Fruit fly (Drosophila melanogaster) whole organism, adult: ENCODE measurements around the gene CG14506.

Experiments used
- CG11617 ChIP-seq: fragments of 200-800 bp; sonication (Bioruptor generic); optimal IDR thresholded peaks from 2 replicates; lab custom pipeline; 2017; ENCODE audit warnings: mild to moderate bottlenecking, missing biosample characterization, missing genetic modification reagents, missing genetic modification characterization
- CG12768 ChIP-seq: fragments of 200-800 bp; sonication (Bioruptor generic); optimal IDR thresholded peaks from 2 replicates; lab custom pipeline; 2017; ENCODE audit warnings: missing biosample characterization, missing genetic modification characterization, mild to moderate bottlenecking, moderate library complexity, missing genetic modification reagents
- CG14711 ChIP-seq: fragments of 200-800 bp; sonication (Bioruptor generic); optimal IDR thresholded peaks from 2 replicates; lab custom pipeline; 2018; ENCODE audit warnings: missing biosample characterization, mild to moderate bottlenecking, missing genetic modification characterization, moderate library complexity
- CG1620 ChIP-seq: fragments of 200-800 bp; sonication (Bioruptor generic); optimal IDR thresholded peaks from 2 replicates; lab custom pipeline; 2016; ENCODE audit warnings: missing biosample characterization, missing genetic modification characterization
- CG33017 ChIP-seq: fragments of 200-800 bp; sonication (Bioruptor generic); optimal IDR thresholded peaks from 2 replicates; lab custom pipeline; 2018; ENCODE audit warnings: missing biosample characterization, mild to moderate bottlenecking, missing genetic modification characterization, moderate library complexity
- CG5204 ChIP-seq: fragments of 200-800 bp; sonication (Bioruptor generic); optimal IDR thresholded peaks from 2 replicates; lab custom pipeline; 2016; ENCODE audit warnings: missing biosample characterization, missing genetic modification characterization
- CG7045 ChIP-seq: fragments of 200-800 bp; sonication (Bioruptor generic); optimal IDR thresholded peaks from 2 replicates; lab custom pipeline; 2017; ENCODE audit warnings: missing biosample characterization, mild to moderate bottlenecking, missing genetic modification characterization
- CG7101 ChIP-seq: fragments of 200-800 bp; sonication (Bioruptor generic); optimal IDR thresholded peaks from 2 replicates; lab custom pipeline; 2018; ENCODE audit warnings: missing biosample characterization, mild to moderate bottlenecking, missing genetic modification characterization, moderate library complexity
- Clk ChIP-seq: fragments of 200-800 bp; sonication (Bioruptor generic); optimal IDR thresholded peaks from 2 replicates; lab custom pipeline; 2017; ENCODE audit warnings: missing biosample characterization, missing genetic modification characterization
- Crg-1 ChIP-seq: fragments of 200-800 bp; sonication (Bioruptor generic); optimal IDR thresholded peaks from 2 replicates; lab custom pipeline; 2016; ENCODE audit warnings: missing biosample characterization, missing genetic modification characterization
- Hr96 ChIP-seq: fragments of 200-800 bp; sonication (Bioruptor generic); optimal IDR thresholded peaks from 2 replicates; lab custom pipeline; 2016; ENCODE audit warnings: missing biosample characterization, missing genetic modification characterization
- Mnt ChIP-seq: fragments of 200-800 bp; sonication (Bioruptor generic); optimal IDR thresholded peaks from 2 replicates; lab custom pipeline; 2016; ENCODE audit warnings: missing biosample characterization, mild to moderate bottlenecking, missing genetic modification characterization
- bab1 ChIP-seq: fragments of 200-800 bp; sonication (Bioruptor generic); optimal IDR thresholded peaks from 3 replicates; lab custom pipeline; 2019; ENCODE audit warnings: missing biosample characterization, mild to moderate bottlenecking, missing genetic modification characterization, moderate library complexity
- cic ChIP-seq: fragments of 200-800 bp; sonication (Bioruptor generic); optimal IDR thresholded peaks from 2 replicates; lab custom pipeline; 2017; ENCODE audit warnings: missing biosample characterization, mild to moderate bottlenecking, missing genetic modification characterization, moderate library complexity
- cnc ChIP-seq, 2 experiments: fragments of >200 bp; optimal IDR thresholded peaks; 2 replicates each; lab custom pipeline; 2017
- kay ChIP-seq: fragments of 200-800 bp; sonication (Bioruptor generic); peaks from one replicate; lab custom pipeline; 2016; ENCODE audit warnings: missing biosample characterization, missing genetic modification characterization, borderline replicate concordance
- ovo ChIP-seq: fragments of 200-800 bp; sonication (Bioruptor generic); optimal IDR thresholded peaks from 2 replicates; lab custom pipeline; 2016; ENCODE audit warnings: missing biosample characterization, missing genetic modification characterization
- pad ChIP-seq: fragments of 200-800 bp; sonication (Bioruptor generic); optimal IDR thresholded peaks from 3 replicates; lab custom pipeline; 2017; ENCODE audit warnings: missing biosample characterization, missing genetic modification characterization, mild to moderate bottlenecking, moderate library complexity, missing genetic modification reagents
- tj ChIP-seq: fragments of 200-800 bp; sonication (Bioruptor generic); optimal IDR thresholded peaks from 3 replicates; lab custom pipeline; 2017; ENCODE audit warnings: missing biosample characterization, mild to moderate bottlenecking, missing genetic modification characterization, moderate library complexity
- toe ChIP-seq: fragments of 200-800 bp; sonication (Bioruptor generic); optimal IDR thresholded peaks from 2 replicates; lab custom pipeline; 2016; ENCODE audit warnings: missing biosample characterization, missing genetic modification characterization

CG14506 gene

DNA sequence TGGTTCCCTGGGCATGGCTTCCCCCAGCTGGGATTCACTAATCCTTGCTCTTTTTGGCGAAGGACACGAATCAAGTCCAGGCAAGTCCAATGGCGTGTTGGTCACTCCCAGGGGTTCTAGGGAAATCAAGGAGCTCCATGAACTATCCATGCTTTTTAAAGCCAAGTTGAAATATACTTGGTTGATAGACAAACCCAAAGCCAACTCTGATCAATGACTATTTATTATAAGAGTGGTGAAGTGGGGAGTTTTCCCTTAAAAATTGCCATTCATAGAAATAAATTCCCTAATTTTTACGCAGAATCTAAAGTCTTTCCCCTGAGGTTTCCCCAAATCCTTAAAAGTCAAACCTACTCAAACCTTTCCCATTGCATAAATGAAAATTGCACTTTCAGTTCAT, at the start of gene CG14506:
CG14506 (minus strand) TSS at position 101 of the 400 bp plus-strand sequence.
- no peak for TF ChIP-seq CG33017 (tag; lab: Kevin White, UChicago)
- no peak for TF ChIP-seq CG14711 (tag; lab: Kevin White, UChicago)
- TF ChIP-seq ovo (GFP tag; lab: Kevin White, UChicago): no peak
- TF ChIP-seq CG5204 (GFP tag; lab: Kevin White, UChicago): no peak
- TF ChIP-seq CG11617 (GFP tag; lab: Kevin White, UChicago): no peak
- TF ChIP-seq Mnt (GFP tag; lab: Kevin White, UChicago): no peak

- TF ChIP-seq cic (GFP tag; lab: Kevin White, UChicago): no peak
- no peak for TF ChIP-seq pad (GFP tag; lab: Kevin White, UChicago)
- TF ChIP-seq Crg-1 (GFP tag; lab: Kevin White, UChicago): no peak
- TF ChIP-seq Hr96 (GFP tag; lab: Kevin White, UChicago): no peak
- no peak for TF ChIP-seq CG1620 (GFP tag; lab: Kevin White, UChicago)
- no peak for TF ChIP-seq ovo (GFP tag; lab: Kevin White, UChicago)
- no peak for TF ChIP-seq bab1
- TF ChIP-seq CG14711 (tag; lab: Kevin White, UChicago): no peak
- TF ChIP-seq cnc (optimal IDR thresholded peaks at IDR 0.05; lab: Kevin White, UChicago): no peak
- TF ChIP-seq CG7045 (GFP tag; lab: Kevin White, UChicago): no peak
- TF ChIP-seq kay (GFP tag; lab: Kevin White, UChicago): no peak
- TF ChIP-seq CG5204 (GFP tag; lab: Kevin White, UChicago): no peak
- no peak for TF ChIP-seq Clk
- no peak for TF ChIP-seq Mnt (GFP tag; lab: Kevin White, UChicago)
These were observed 31.6 kb upstream of the CG14506 start for dm6 chr3R:29328607-29329006.

DNA sequence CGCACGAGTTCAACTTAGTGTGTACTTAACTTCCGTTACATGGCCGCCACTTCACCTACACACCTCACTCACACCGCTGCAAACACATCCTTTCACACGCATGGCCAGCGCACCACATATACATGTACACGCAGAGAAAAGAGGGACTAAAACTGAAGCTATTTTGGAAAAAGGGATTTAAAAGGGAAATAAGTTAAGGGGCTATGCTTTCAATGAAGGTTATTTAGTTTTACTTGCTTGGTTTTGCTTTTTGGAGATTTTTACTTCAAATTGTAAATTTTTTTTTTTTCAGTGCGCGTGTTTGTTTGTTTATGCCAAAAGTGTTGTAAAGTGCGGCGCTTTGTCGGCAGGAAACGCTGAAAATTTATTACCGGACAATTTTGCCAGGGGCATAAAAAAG, 25.7 kb upstream of the CG14506 start:
- no peak for TF ChIP-seq Crg-1 (GFP tag; lab: Kevin White, UChicago)
- no peak for TF ChIP-seq CG7045 (GFP tag; lab: Kevin White, UChicago)
- no peak for TF ChIP-seq Mnt (GFP tag; lab: Kevin White, UChicago)
- TF ChIP-seq Hr96 (GFP tag; lab: Kevin White, UChicago): no peak
- no peak for TF ChIP-seq tj (GFP tag; lab: Kevin White, UChicago)
- no peak for TF ChIP-seq CG33017 (tag; lab: Kevin White, UChicago)
- no peak for TF ChIP-seq cnc (optimal IDR thresholded peaks at IDR 0.05; lab: Kevin White, UChicago)
- no peak for TF ChIP-seq Clk
- TF ChIP-seq CG14711 (tag; lab: Kevin White, UChicago): no peak
- TF ChIP-seq kay (GFP tag; lab: Kevin White, UChicago): no peak
- no peak for TF ChIP-seq CG5204 (GFP tag; lab: Kevin White, UChicago)
- no peak for TF ChIP-seq CG11617 (GFP tag; lab: Kevin White, UChicago)
- no peak for TF ChIP-seq CG1620 (GFP tag; lab: Kevin White, UChicago)
- no peak for TF ChIP-seq toe (GFP tag; lab: Kevin White, UChicago)
- TF ChIP-seq cic (GFP tag; lab: Kevin White, UChicago): no peak

DNA sequence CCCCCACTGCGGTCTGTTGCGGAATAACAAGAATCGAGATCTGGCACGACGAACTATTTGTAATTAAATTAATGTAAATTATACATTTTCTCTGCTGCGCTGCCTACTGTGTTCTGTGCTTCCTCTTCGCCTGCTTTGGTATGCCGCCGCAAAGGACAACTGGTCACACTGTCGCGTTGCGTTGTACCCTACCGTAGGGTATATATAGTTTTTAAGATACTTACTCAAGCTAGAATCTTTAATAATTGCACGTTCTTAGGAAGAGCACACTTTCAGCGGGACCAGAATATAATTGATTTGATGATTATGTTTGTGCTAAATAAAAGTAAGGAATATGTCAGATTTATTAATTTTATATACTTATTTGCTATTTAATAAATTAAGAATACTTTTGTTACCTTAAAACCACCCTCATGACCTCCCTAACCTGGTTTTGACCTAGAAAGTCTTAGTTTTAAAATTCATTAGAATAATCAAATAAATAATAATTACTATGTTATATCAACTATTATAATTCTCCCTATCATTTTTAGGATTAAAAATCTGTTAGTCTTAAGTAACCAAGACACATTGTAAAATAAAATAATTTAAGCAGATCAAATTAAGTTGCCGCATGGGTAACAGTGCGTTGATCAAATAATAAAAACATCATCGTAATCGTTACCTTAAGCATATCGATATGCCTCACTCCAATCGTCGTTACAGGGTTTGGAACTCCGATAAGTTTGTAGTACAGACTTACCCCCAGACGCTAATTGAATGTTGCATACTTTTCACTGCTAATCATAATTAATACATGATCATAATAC, 22.7 kb upstream of the CG14506 start, which contains the start of gene Cnx99A:
Cnx99A (minus strand) TSS at position 164 of the 809 bp plus-strand sequence.
- peak; percentile 73 for TF ChIP-seq toe (GFP tag; lab: Kevin White, UChicago)
- peak; percentile 18 for TF ChIP-seq Mnt (GFP tag; lab: Kevin White, UChicago)
- TF ChIP-seq CG5204 (GFP tag; lab: Kevin White, UChicago): peak; percentile 69
- peak; percentile 80 for TF ChIP-seq kay (GFP tag; lab: Kevin White, UChicago)
- peak; percentile 1 for TF ChIP-seq Clk
- peak; percentile 72 for TF ChIP-seq CG14711 (tag; lab: Kevin White, UChicago)
- peak; percentile 58 for TF ChIP-seq CG12768 (GFP tag; lab: Kevin White, UChicago)
- peak; percentile 76 for TF ChIP-seq CG7101 (tag; lab: Kevin White, UChicago)
- TF ChIP-seq CG33017 (tag; lab: Kevin White, UChicago): peak; percentile 72
- peak; percentile 56 for TF ChIP-seq pad (GFP tag; lab: Kevin White, UChicago)
- peak; percentile 81 for TF ChIP-seq bab1
- TF ChIP-seq Hr96 (GFP tag; lab: Kevin White, UChicago): peak; percentile 48
- TF ChIP-seq Crg-1 (GFP tag; lab: Kevin White, UChicago): peak; percentile 55
- TF ChIP-seq CG11617 (GFP tag; lab: Kevin White, UChicago): peak; percentile 76
- peak; percentile 56 for TF ChIP-seq CG1620 (GFP tag; lab: Kevin White, UChicago)
- peak; percentile 48 for TF ChIP-seq tj (GFP tag; lab: Kevin White, UChicago)
- TF ChIP-seq CG7045 (GFP tag; lab: Kevin White, UChicago): peak; percentile 82

- TF ChIP-seq CG5204 (GFP tag; lab: Kevin White, UChicago): peak; percentile 35
- peak; percentile 63 for TF ChIP-seq Hr96 (GFP tag; lab: Kevin White, UChicago)
- no peak for TF ChIP-seq CG11617 (GFP tag; lab: Kevin White, UChicago)
- TF ChIP-seq kay (GFP tag; lab: Kevin White, UChicago): no peak
- TF ChIP-seq cic (GFP tag; lab: Kevin White, UChicago): no peak
- TF ChIP-seq pad (GFP tag; lab: Kevin White, UChicago): peak; percentile 30
- peak; percentile 23 for TF ChIP-seq CG33017 (tag; lab: Kevin White, UChicago)
- peak; percentile 53 for TF ChIP-seq CG7045 (GFP tag; lab: Kevin White, UChicago)
- no peak for TF ChIP-seq bab1
- TF ChIP-seq Mnt (GFP tag; lab: Kevin White, UChicago): no peak
- TF ChIP-seq CG7101 (tag; lab: Kevin White, UChicago): peak; percentile 43
- TF ChIP-seq Clk: peak; percentile 53
- no peak for TF ChIP-seq tj (GFP tag; lab: Kevin White, UChicago)
- TF ChIP-seq CG12768 (GFP tag; lab: Kevin White, UChicago): peak; percentile 66
- TF ChIP-seq CG1620 (GFP tag; lab: Kevin White, UChicago): no peak
- no peak for TF ChIP-seq ovo (GFP tag; lab: Kevin White, UChicago)
- no peak for TF ChIP-seq cnc (optimal IDR thresholded peaks at IDR 0.05; lab: Kevin White, UChicago)
- TF ChIP-seq Crg-1 (GFP tag; lab: Kevin White, UChicago): no peak
- TF ChIP-seq CG14711 (tag; lab: Kevin White, UChicago): peak; percentile 45
- TF ChIP-seq toe (GFP tag; lab: Kevin White, UChicago): peak; percentile 45
These were observed 21.7 kb upstream of the CG14506 start for dm6 chr3R:29318673-29319072.
